Worm (Caenorhabditis elegans): ENCODE data around the gene srg-59.

The srg-59 gene

ce11 chrV:2673807-2674206 is 51.3 kb downstream of the srg-59 start (continued):
- TF ChIP-seq egl-44 (GFP tag; IDR thresholded peaks at IDR 0.05) (0 out of 2 replicates have a peak, but pooled peaks have one; percentile 68), dpl-1 (GFP tag; optimal IDR thresholded peaks at IDR 0.05) (no peak), lin-35 (GFP tag; optimal IDR thresholded peaks at IDR 0.05) (peak in 1 of 3 experiments; percentile 4), lin-26 (GFP tag; IDR thresholded peaks at IDR 0.05) (peak; percentile 84), madf-6 (GFP tag; IDR thresholded peaks at IDR 0.05) (peak; percentile 60; the same call in 1 of the 2 replicates), bed-1 (GFP tag; IDR thresholded peaks at IDR 0.05) (no peak), Y53G8AR.9 (GFP tag; conservative IDR thresholded peaks at IDR 0.05) (no peak), hmg-20 (GFP tag; IDR thresholded peaks at IDR 0.05) (0 out of 2 replicates have a peak, but pooled peaks have one; percentile 37), attf-6 (GFP tag; IDR thresholded peaks at IDR 0.05) (peak; percentile 61; the same call in 1 of the 2 replicates), Y67H2A.10 (GFP tag; conservative IDR thresholded peaks at IDR 0.05) (no peak), C17E4.6 (GFP tag; IDR thresholded peaks at IDR 0.05) (no peak), akir-1 (GFP tag; optimal IDR thresholded peaks at IDR 0.05) (no peak), madf-3 (GFP tag; IDR thresholded peaks at IDR 0.05) (peak; percentile 27; the same call in 1 of the 2 replicates), unc-130 (GFP tag; optimal IDR thresholded peaks at IDR 0.05) (peak; percentile 29), madf-10 (tag; optimal IDR thresholded peaks at IDR 0.05) (peak; percentile 16), hmg-1.2 (GFP tag; IDR thresholded peaks at IDR 0.05) (peak; percentile 67), T07F8.4 (tag; optimal IDR thresholded peaks at IDR 0.05) (peak; percentile 57), ets-4 (GFP tag; optimal IDR thresholded peaks at IDR 0.05) (no peak), F55B11.4 (tag; optimal IDR thresholded peaks at IDR 0.05; ENCODE audit: borderline replicate concordance, insufficient read depth) (no peak), nhr-27 (tag; optimal IDR thresholded peaks at IDR 0.05) (no peak), rcor-1 (GFP tag; IDR thresholded peaks at IDR 0.05) (peak; percentile 76), F39B2.1 (GFP tag; IDR thresholded peaks at IDR 0.05) (no peak), C06A6.2 (GFP tag; conservative IDR thresholded peaks at IDR 0.05) (no peak), aptf-2 (GFP tag; conservative IDR thresholded peaks at IDR 0.05) (no peak), let-607 (tag; optimal IDR thresholded peaks at IDR 0.05) (no peak), ekl-4 (GFP tag; IDR thresholded peaks at IDR 0.05) (peak; percentile 70; the same call in 1 of the 2 replicates), repo-1 (tag; optimal IDR thresholded peaks at IDR 0.05) (peak; percentile 3), xnd-1 (tag; optimal IDR thresholded peaks at IDR 0.05) (no peak), Y95B8A.8 (GFP tag; IDR thresholded peaks at IDR 0.05) (peak; percentile 72; the same call in 1 of the 2 replicates), unc-62 (GFP tag; optimal IDR thresholded peaks at IDR 0.05) (no peak), B0035.1 (tag; optimal IDR thresholded peaks at IDR 0.05) (no peak), ztf-26 (tag; optimal IDR thresholded peaks at IDR 0.05) (peak; percentile 7)
